Worm (Caenorhabditis elegans): Measurements from ENCODE around the gene F48D6.4.

Gene F48D6.4

DNA sequence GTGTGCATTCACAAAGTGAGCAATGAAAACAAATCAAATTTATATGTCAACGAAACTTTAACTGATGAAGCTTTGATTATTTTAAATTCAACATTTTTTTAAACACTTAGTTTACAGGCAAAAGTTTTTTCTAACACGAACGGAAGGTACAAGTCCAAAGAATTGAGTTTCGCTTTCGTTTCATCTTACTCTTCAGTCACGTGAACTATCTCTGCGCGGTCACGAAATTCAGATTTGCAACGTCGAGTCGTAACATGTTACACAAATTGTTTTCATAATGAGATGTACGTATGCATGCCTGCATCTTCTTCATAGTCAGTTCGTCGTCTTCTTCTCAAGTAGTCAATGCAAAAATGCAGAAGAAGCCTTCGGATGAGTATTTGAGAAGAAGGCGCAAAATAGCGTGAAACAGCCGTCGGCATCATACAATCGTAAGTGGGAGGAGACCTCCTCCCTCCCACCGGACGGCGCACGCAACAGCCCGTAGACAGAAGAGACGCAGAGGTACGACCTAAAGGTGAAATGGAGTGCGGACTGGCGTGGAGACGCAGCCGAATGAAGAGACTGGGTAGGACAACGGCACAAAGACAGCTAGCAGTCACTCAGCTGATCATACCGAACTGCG lies 18.4 kb upstream of the F48D6.4 start, which contains the start of gene coel-1 (continued):
- TF ChIP-seq dsc-1 (tag; optimal IDR thresholded peaks at IDR 0.05), result peak; percentile 41
- no peak for TF ChIP-seq ztf-4 (tag; optimal IDR thresholded peaks at IDR 0.05)
- no peak for TF ChIP-seq hlh-17 (GFP tag; optimal IDR thresholded peaks at IDR 0.05; ENCODE audit: borderline replicate concordance)
- TF ChIP-seq C16A3.4 (tag; optimal IDR thresholded peaks at IDR 0.05), result peak; percentile 46
- TF ChIP-seq C04F5.9 (tag; optimal IDR thresholded peaks at IDR 0.05), result no peak
- TF ChIP-seq fkh-10 (GFP tag; optimal IDR thresholded peaks at IDR 0.05), result peak; percentile 62
- no peak for TF ChIP-seq snpc-4 (tag; optimal IDR thresholded peaks at IDR 0.05)
- TF ChIP-seq alr-1 (tag; optimal IDR thresholded peaks at IDR 0.05; ENCODE audit: borderline replicate concordance), result no peak
- TF ChIP-seq ceh-82 (tag; optimal IDR thresholded peaks at IDR 0.05), result peak in 2 of 3 experiments; percentile 41 to 61
- TF ChIP-seq ceh-8 (GFP tag; optimal IDR thresholded peaks at IDR 0.05), result no peak
- TF ChIP-seq unc-62 (GFP tag; optimal IDR thresholded peaks at IDR 0.05), result no peak
- TF ChIP-seq nhr-71 (tag; optimal IDR thresholded peaks at IDR 0.05), result peak; percentile 70
- TF ChIP-seq snu-23 (GFP tag; optimal IDR thresholded peaks at IDR 0.05), result peak; percentile 69
- TF ChIP-seq nhr-20 (tag; optimal IDR thresholded peaks at IDR 0.05), result peak; percentile 60
- TF ChIP-seq aha-1 (tag; optimal IDR thresholded peaks at IDR 0.05), result no peak
- peak; percentile 58 for TF ChIP-seq nhr-47 (tag; optimal IDR thresholded peaks at IDR 0.05)
- TF ChIP-seq vab-15 (tag; optimal IDR thresholded peaks at IDR 0.05), result no peak
- peak; percentile 11 for TF ChIP-seq F16B12.6 (tag; optimal IDR thresholded peaks at IDR 0.05)
- no peak for TF ChIP-seq tlp-1 (tag; optimal IDR thresholded peaks at IDR 0.05)
- no peak for TF ChIP-seq pag-3 (tag; optimal IDR thresholded peaks at IDR 0.05; ENCODE audit: borderline replicate concordance, insufficient read depth)
- no peak for TF ChIP-seq zag-1 (tag; optimal IDR thresholded peaks at IDR 0.05)
- TF ChIP-seq grh-1 (GFP tag; IDR thresholded peaks at IDR 0.05), result no peak
- TF ChIP-seq pax-3 (tag; optimal IDR thresholded peaks at IDR 0.05), result no peak
- TF ChIP-seq unc-98 (GFP tag; IDR thresholded peaks at IDR 0.05), result no peak
- TF ChIP-seq blmp-1 (tag; optimal IDR thresholded peaks at IDR 0.05), result peak; percentile 75
- TF ChIP-seq efl-3 (GFP tag; optimal IDR thresholded peaks at IDR 0.05), result no peak
- TF ChIP-seq ceh-90 (tag; optimal IDR thresholded peaks at IDR 0.05), result no peak
- peak; percentile 66 for TF ChIP-seq rnt-1 (tag; optimal IDR thresholded peaks at IDR 0.05)
- TF ChIP-seq irx-1 (tag; optimal IDR thresholded peaks at IDR 0.05), result peak; percentile 14
- no peak for TF ChIP-seq lin-15B (tag; optimal IDR thresholded peaks at IDR 0.05)
- TF ChIP-seq elt-3 (tag; optimal IDR thresholded peaks at IDR 0.05), result peak in 1 of 6 experiments; percentile 14

DNA sequence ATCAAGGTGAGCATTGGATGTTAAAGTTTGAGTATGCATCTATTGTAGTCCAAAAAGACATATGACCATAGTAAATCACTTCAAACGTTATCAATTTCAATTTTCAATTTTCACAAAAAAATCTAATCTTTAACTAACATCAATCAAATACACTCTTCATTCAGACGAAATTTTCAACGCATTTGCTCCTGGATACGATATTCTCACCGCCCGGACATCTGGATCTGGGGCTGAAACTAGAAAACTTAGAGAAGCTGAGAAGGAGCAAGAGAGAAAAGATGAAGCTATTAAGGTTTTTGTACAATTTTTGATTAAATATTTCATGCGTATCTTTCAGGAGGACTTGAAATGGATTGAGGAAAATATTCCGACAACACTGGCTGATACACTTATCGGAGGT lies 16.8 kb upstream of the F48D6.4 start:
- TF ChIP-seq ztf-4 (tag; optimal IDR thresholded peaks at IDR 0.05), result no peak
- no peak for TF ChIP-seq hlh-17 (GFP tag; optimal IDR thresholded peaks at IDR 0.05; ENCODE audit: borderline replicate concordance)
- no peak for TF ChIP-seq alr-1 (tag; optimal IDR thresholded peaks at IDR 0.05; ENCODE audit: borderline replicate concordance)
- no peak for TF ChIP-seq fos-1 (tag; optimal IDR thresholded peaks at IDR 0.05)
- TF ChIP-seq nhr-11 (tag; optimal IDR thresholded peaks at IDR 0.05), result no peak
- TF ChIP-seq F16B12.6 (tag; optimal IDR thresholded peaks at IDR 0.05), result no peak
- no peak for TF ChIP-seq pag-3 (tag; optimal IDR thresholded peaks at IDR 0.05; ENCODE audit: borderline replicate concordance, insufficient read depth)
- TF ChIP-seq nhr-85 (tag), result no peak
- TF ChIP-seq mep-1 (tag; optimal IDR thresholded peaks at IDR 0.05), result no peak
- TF ChIP-seq blmp-1 (tag; optimal IDR thresholded peaks at IDR 0.05), result no peak
- no peak for TF ChIP-seq ceh-82 (tag; optimal IDR thresholded peaks at IDR 0.05)
- TF ChIP-seq mab-9 (GFP tag; IDR thresholded peaks at IDR 0.05), result no peak
- TF ChIP-seq nhr-19 (GFP tag; conservative IDR thresholded peaks at IDR 0.05), result no peak
- no peak for TF ChIP-seq egl-27 (tag; optimal IDR thresholded peaks at IDR 0.05)

DNA sequence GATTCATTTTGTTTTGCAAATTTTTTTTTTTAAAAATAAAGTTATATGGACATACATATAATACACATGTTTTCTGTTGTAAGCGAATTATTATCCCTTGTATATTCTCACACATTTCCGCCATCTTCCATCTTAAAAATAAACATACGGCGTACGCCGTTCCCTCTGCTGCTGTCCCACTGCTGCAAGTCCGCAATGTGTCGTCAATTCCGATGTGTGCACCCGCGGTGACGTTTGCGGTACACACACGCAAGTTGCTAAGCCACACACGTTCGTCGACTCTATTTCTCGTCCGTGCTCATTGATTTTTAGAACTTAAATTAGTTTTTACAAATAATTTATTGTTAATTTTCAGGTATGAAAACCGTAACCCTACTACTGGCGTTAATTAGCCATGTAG lies 13.3 kb upstream of the F48D6.4 start, which contains the start of gene C52B9.4:
TSS of gene C52B9.4 (plus strand) at position 356 of the 400 bp plus-strand sequence.
- no peak for TF ChIP-seq zag-1 (tag; optimal IDR thresholded peaks at IDR 0.05)
- TF ChIP-seq hpl-2 (GFP tag; optimal IDR thresholded peaks at IDR 0.05), result no peak
- TF ChIP-seq unc-86 (tag; optimal IDR thresholded peaks at IDR 0.05), result peak; percentile 17
- TF ChIP-seq nhr-84 (tag; optimal IDR thresholded peaks at IDR 0.05), result no peak
- TF ChIP-seq xbp-1 (tag; optimal IDR thresholded peaks at IDR 0.05), result peak; percentile 64
- peak; percentile 48 for TF ChIP-seq rnt-1 (tag; optimal IDR thresholded peaks at IDR 0.05)
- TF ChIP-seq fkh-10 (GFP tag; optimal IDR thresholded peaks at IDR 0.05), result no peak
- peak; percentile 29 to 32 for TF ChIP-seq efl-1 (optimal IDR thresholded peaks at IDR 0.05)
- peak; percentile 1 to 90 for TF ChIP-seq efl-1 (GFP tag; optimal IDR thresholded peaks at IDR 0.05 in 1 of 2)
- TF ChIP-seq egl-13 (tag; optimal IDR thresholded peaks at IDR 0.05), result peak; percentile 31
- peak in 2 of 3 experiments; percentile 14 to 35 for TF ChIP-seq ceh-82 (tag; optimal IDR thresholded peaks at IDR 0.05)
- TF ChIP-seq swsn-7 (tag; optimal IDR thresholded peaks at IDR 0.05), result peak; percentile 54
- no peak for TF ChIP-seq elt-3 (tag; optimal IDR thresholded peaks at IDR 0.05)
- TF ChIP-seq C16A3.4 (tag; optimal IDR thresholded peaks at IDR 0.05), result peak; percentile 45
- TF ChIP-seq skn-1 (tag; optimal IDR thresholded peaks at IDR 0.05), result peak; percentile 40
- TF ChIP-seq nhr-19 (GFP tag; conservative IDR thresholded peaks at IDR 0.05), result peak; percentile 56
- TF ChIP-seq nhr-47 (tag; optimal IDR thresholded peaks at IDR 0.05), result peak; percentile 59
- TF ChIP-seq nhr-71 (tag; optimal IDR thresholded peaks at IDR 0.05), result peak; percentile 61
- TF ChIP-seq elt-2 (tag; optimal IDR thresholded peaks at IDR 0.05), result peak; percentile 15
- TF ChIP-seq mep-1 (tag; optimal IDR thresholded peaks at IDR 0.05), result peak; percentile 29
